Worm (Caenorhabditis elegans) whole organism, young adult: Measurements from ENCODE around the gene mat-3.
A peak's percentile ranks its signal among the peaks of the same experiment; 100 is the strongest.

Source experiments
- F22D6.2 ChIP-seq: sonication (generic microtip); optimal IDR thresholded peaks from 2 replicates; lab custom pipeline; 2016; ENCODE audit warnings: mild to moderate bottlenecking, missing genetic modification characterization, missing compliant biosample characterization
- F23B12.7 ChIP-seq: sonication (generic microtip); optimal IDR thresholded peaks from 2 replicates; lab custom pipeline; 2017; ENCODE audit warnings: missing genetic modification characterization, mild to moderate bottlenecking, missing compliant biosample characterization, antibody characterized with exemption, moderate library complexity; ENCODE audit not compliant: insufficient read depth
- F39B2.1 ChIP-seq: fragments of 200-800 bp; sonication (Bioruptor generic); IDR thresholded peaks from 2 replicates; pipeline ENCODE4 v1.3.6; 2022; ENCODE audit warnings: missing genetic modification reagents, missing genetic modification characterization, missing compliant biosample characterization
- T07F8.4 ChIP-seq: sonication (generic microtip); optimal IDR thresholded peaks from 2 replicates; lab custom pipeline; 2016; ENCODE audit warnings: mild to moderate bottlenecking, missing genetic modification characterization, moderate library complexity, missing compliant biosample characterization
- Y53G8AR.9 ChIP-seq: fragments of 200-800 bp; sonication (Bioruptor generic); conservative IDR thresholded peaks from 2 replicates; pipeline ENCODE4 v1.3.6; 2022; ENCODE audit warnings: missing genetic modification reagents, missing genetic modification characterization, missing compliant biosample characterization
- Y79H2A.3 ChIP-seq: fragments of 200-800 bp; sonication (Bioruptor generic); conservative IDR thresholded peaks from 2 replicates; pipeline ENCODE4 v1.3.6; 2022; ENCODE audit warnings: missing genetic modification reagents, missing genetic modification characterization, missing compliant biosample characterization
- akir-1 ChIP-seq: fragments of 200-800 bp; sonication (Bioruptor generic); optimal IDR thresholded peaks from 2 replicates; lab custom pipeline; 2018; ENCODE audit warnings: mild to moderate bottlenecking, missing genetic modification characterization, moderate library complexity, missing compliant biosample characterization
- ama-1 ChIP-seq, 3 experiments: fragments of 150-350 bp in 1 of 3; sonication (generic microtip) in 2 of 3; optimal IDR thresholded peaks; 2 replicates each; lab custom pipeline; 2014 to 2018; ENCODE audit warnings: missing biosample characterization in 2 of 3, missing genetic modification characterization in 2 of 3, missing genetic modification reagents in 2 of 3
- attf-5 ChIP-seq: fragments of 200-800 bp; sonication (Bioruptor generic); optimal IDR thresholded peaks from 2 replicates; lab custom pipeline; 2018; ENCODE audit warnings: mild to moderate bottlenecking, missing genetic modification characterization, missing compliant biosample characterization
- bed-2 ChIP-seq: fragments of 200-800 bp; sonication (Bioruptor generic); IDR thresholded peaks from 2 replicates; pipeline ENCODE4 v1.3.6; 2022; ENCODE audit warnings: missing genetic modification reagents, missing genetic modification characterization, missing compliant biosample characterization
- ceh-100 ChIP-seq: fragments of 200-800 bp; sonication (Bioruptor generic); IDR thresholded peaks from 2 replicates; pipeline ENCODE4 v1.3.6; 2022; ENCODE audit warnings: missing genetic modification reagents, missing genetic modification characterization, missing compliant biosample characterization
- ceh-27 ChIP-seq: fragments of 200-800 bp; sonication (Bioruptor generic); optimal IDR thresholded peaks from 2 replicates; lab custom pipeline; 2018; ENCODE audit warnings: mild to moderate bottlenecking, missing genetic modification characterization, moderate library complexity, missing compliant biosample characterization
- ceh-79 ChIP-seq: sonication (generic microtip); optimal IDR thresholded peaks from 2 replicates; lab custom pipeline; 2017; ENCODE audit warnings: mild to moderate bottlenecking, missing genetic modification characterization, missing compliant biosample characterization
- dpl-1 ChIP-seq: fragments of 150-350 bp; optimal IDR thresholded peaks from 2 replicates; lab custom pipeline; 2014; ENCODE audit warnings: missing biosample characterization, missing genetic modification reagents, missing genetic modification characterization
- fkh-3 ChIP-seq: sonication (generic microtip); optimal IDR thresholded peaks from 2 replicates; lab custom pipeline; 2016; ENCODE audit warnings: mild to moderate bottlenecking, missing genetic modification characterization, missing compliant biosample characterization
- hlh-12 ChIP-seq: sonication (generic microtip); optimal IDR thresholded peaks from 2 replicates; lab custom pipeline; 2016; ENCODE audit warnings: missing genetic modification characterization, missing compliant biosample characterization
- hmg-1.2 ChIP-seq: fragments of 200-800 bp; sonication (Bioruptor generic); IDR thresholded peaks from 2 replicates; pipeline ENCODE4 v1.3.6; 2022; ENCODE audit warnings: missing genetic modification reagents, missing genetic modification characterization, missing compliant biosample characterization
- hrde-1 ChIP-seq: sonication (generic microtip); optimal IDR thresholded peaks from 2 replicates; lab custom pipeline; 2016; ENCODE audit warnings: missing genetic modification characterization, mild to moderate bottlenecking, missing compliant biosample characterization, moderate library complexity, missing genotype, missing genetic modification reagents, borderline replicate concordance
- hsf-1 ChIP-seq: fragments of 200-800 bp; sonication (Bioruptor generic); IDR thresholded peaks from 2 replicates; pipeline ENCODE4 v1.3.6; 2022; ENCODE audit warnings: missing genetic modification reagents, missing genetic modification characterization, missing compliant biosample characterization
- lag-1 ChIP-seq: fragments of 200-800 bp; sonication (Bioruptor generic); IDR thresholded peaks from 2 replicates; pipeline ENCODE4 v1.3.6; 2022; ENCODE audit warnings: missing genetic modification reagents, missing genetic modification characterization, missing compliant biosample characterization
- let-607 ChIP-seq, 2 experiments: fragments of 200-800 bp in 1 of 2; sonication (Bioruptor generic) in 1 of 2; sonication (generic microtip) in 1 of 2; optimal IDR thresholded peaks; 2 replicates each; lab custom pipeline; 2016 to 2018; ENCODE audit warnings: mild to moderate bottlenecking in 2 of 2, missing compliant biosample characterization in 2 of 2, missing genetic modification characterization in 2 of 2, moderate library complexity in 2 of 2, missing genotype in 1 of 2
- lir-1 ChIP-seq: fragments of 200-800 bp; sonication (Bioruptor generic); conservative IDR thresholded peaks from 2 replicates; pipeline ENCODE4 v1.3.6; 2022; ENCODE audit warnings: missing genetic modification reagents, missing genetic modification characterization, missing compliant biosample characterization
- lsy-27 ChIP-seq: sonication (generic microtip); optimal IDR thresholded peaks from 2 replicates; lab custom pipeline; 2017; ENCODE audit warnings: missing genetic modification characterization, mild to moderate bottlenecking, missing compliant biosample characterization, antibody characterized with exemption, missing genotype, borderline replicate concordance; ENCODE audit not compliant: insufficient read depth
- madf-6 ChIP-seq: fragments of 200-800 bp; sonication (Bioruptor generic); IDR thresholded peaks from 2 replicates; pipeline ENCODE4 v1.3.6; 2022; ENCODE audit warnings: missing genetic modification reagents, missing genetic modification characterization, missing compliant biosample characterization
- mes-4 ChIP-seq: sonication (generic microtip); optimal IDR thresholded peaks from 2 replicates; lab custom pipeline; 2016; ENCODE audit warnings: missing genotype, missing genetic modification characterization, missing compliant biosample characterization
- nfyb-1 ChIP-seq: fragments of 200-800 bp; sonication (Bioruptor generic); IDR thresholded peaks from 2 replicates; pipeline ENCODE4 v1.3.6; 2022; ENCODE audit warnings: missing genetic modification reagents, missing genetic modification characterization, missing compliant biosample characterization
- nhr-27 ChIP-seq: fragments of 200-800 bp; sonication (Bioruptor generic); optimal IDR thresholded peaks from 2 replicates; lab custom pipeline; 2018; ENCODE audit warnings: mild to moderate bottlenecking, missing genetic modification characterization, moderate library complexity, missing compliant biosample characterization
- rec-8 ChIP-seq, 2 experiments: sonication (generic microtip); optimal IDR thresholded peaks; 2 replicates each; lab custom pipeline; 2016; ENCODE audit warnings: mild to moderate bottlenecking in 2 of 2, missing genetic modification characterization in 2 of 2, missing genetic modification reagents in 2 of 2, missing genotype in 2 of 2, missing biosample characterization in 1 of 2, missing compliant biosample characterization in 1 of 2, moderate library complexity in 1 of 2
- snpc-1.3 ChIP-seq: sonication (generic microtip); optimal IDR thresholded peaks from 2 replicates; lab custom pipeline; 2017; ENCODE audit warnings: missing genetic modification characterization, mild to moderate bottlenecking, missing compliant biosample characterization, antibody characterized with exemption, moderate library complexity, missing genotype, missing genetic modification reagents; ENCODE audit not compliant: insufficient read depth
- snpc-3.4 ChIP-seq: sonication (generic microtip); optimal IDR thresholded peaks from 2 replicates; lab custom pipeline; 2017; ENCODE audit warnings: missing genetic modification characterization, mild to moderate bottlenecking, missing compliant biosample characterization, antibody characterized with exemption, moderate library complexity, missing genotype, missing genetic modification reagents
- snpc-4 ChIP-seq, 5 experiments: fragments of 150-350 bp in 1 of 5; sonication (generic microtip) in 4 of 5; optimal IDR thresholded peaks; 2 replicates each; lab custom pipeline; 2014 to 2018; ENCODE audit warnings: missing genetic modification characterization in 5 of 5, missing biosample characterization in 3 of 5, antibody characterized with exemption in 2 of 5, mild to moderate bottlenecking in 2 of 5, missing compliant biosample characterization in 2 of 5, missing genotype in 2 of 5, moderate library complexity in 2 of 5, missing genetic modification reagents in 1 of 5
- unc-130 ChIP-seq: sonication (generic microtip); optimal IDR thresholded peaks from 2 replicates; lab custom pipeline; 2016; ENCODE audit warnings: missing genetic modification reagents, missing genetic modification characterization, missing compliant biosample characterization
- zim-3 ChIP-seq: sonication (generic microtip); optimal IDR thresholded peaks from 2 replicates; lab custom pipeline; 2017; ENCODE audit warnings: mild to moderate bottlenecking, missing genetic modification characterization, moderate library complexity, missing compliant biosample characterization
- ztf-18 ChIP-seq: sonication (generic microtip); optimal IDR thresholded peaks from 2 replicates; lab custom pipeline; 2016; ENCODE audit warnings: missing genotype, mild to moderate bottlenecking, missing genetic modification characterization, missing compliant biosample characterization
- ztf-26 ChIP-seq: sonication (generic microtip); optimal IDR thresholded peaks from 2 replicates; lab custom pipeline; 2017; ENCODE audit warnings: missing genetic modification characterization, missing compliant biosample characterization
- ztf-28 ChIP-seq: fragments of 200-800 bp; sonication (Bioruptor generic); IDR thresholded peaks from 2 replicates; pipeline ENCODE4 v1.3.6; 2022; ENCODE audit warnings: missing genetic modification reagents, missing genetic modification characterization, missing compliant biosample characterization
- ztf-3 ChIP-seq: fragments of 200-800 bp; sonication (Bioruptor generic); optimal IDR thresholded peaks from 2 replicates; lab custom pipeline; 2018; ENCODE audit warnings: mild to moderate bottlenecking, missing genetic modification characterization, missing compliant biosample characterization
- ztf-6 ChIP-seq: fragments of 200-800 bp; sonication (Bioruptor generic); IDR thresholded peaks from 2 replicates; pipeline ENCODE4 v1.3.6; 2022; ENCODE audit warnings: missing genetic modification reagents, missing genetic modification characterization, missing compliant biosample characterization

The mat-3 gene

ce11 chrIII:439926-440325 lies 35.3 kb upstream of the mat-3 start, which contains the start of gene affl-1:
Gene affl-1 (plus strand): TSS chrIII:440226.
- no peak for TF ChIP-seq ceh-79 (tag; lab: Kevin White, UChicago)
- TF ChIP-seq mes-4 (tag; lab: Kevin White, UChicago), result no peak
- TF ChIP-seq ceh-27 (GFP tag; lab: Kevin White, UChicago), result no peak
- no peak for TF ChIP-seq hsf-1
- TF ChIP-seq lsy-27, result no peak
- TF ChIP-seq attf-5 (GFP tag; lab: Kevin White, UChicago), result no peak
- no peak for TF ChIP-seq zim-3 (tag; lab: Kevin White, UChicago)
- no peak for TF ChIP-seq rec-8 (tag; optimal IDR thresholded peaks at IDR 0.05; lab: Kevin White, UChicago)
- TF ChIP-seq ztf-28, result no peak

- TF ChIP-seq dpl-1 (GFP tag; lab: Kevin White, UChicago) (no peak), Y79H2A.3 (GFP tag; lab: Robert Waterston, UW) (no peak), lsy-27 (no peak), ztf-6 (no peak), F22D6.2 (tag; lab: Kevin White, UChicago) (no peak), ztf-26 (tag; lab: Kevin White, UChicago) (no peak), lag-1 (GFP tag; lab: Robert Waterston, UW) (no peak), nhr-27 (tag; lab: Kevin White, UChicago) (no peak), snpc-4 (GFP tag; optimal IDR thresholded peaks at IDR 0.05; lab: Kevin White, UChicago) (no peak), snpc-4 (tag; optimal IDR thresholded peaks at IDR 0.05; lab: Kevin White, UChicago) (no peak), nfyb-1 (GFP tag; lab: Robert Waterston, UW) (no peak), F23B12.7 (tag; lab: Kevin White, UChicago) (no peak), ztf-18 (tag; lab: Kevin White, UChicago) (no peak), hrde-1 (no peak), snpc-1.3 (tag; lab: Kevin White, UChicago) (no peak), unc-130 (GFP tag; lab: Kevin White, UChicago) (no peak), let-607 (tag; optimal IDR thresholded peaks at IDR 0.05; lab: Kevin White, UChicago) (no peak)
Measured at ce11 chrIII:444101-444500, 31.2 kb upstream of the mat-3 start, which contains the start of gene Y55B1BR.8. Gene Y55B1BR.8 (plus strand): TSS chrIII:444401.

ce11 chrIII:445515-445914 lies 29.7 kb upstream of the mat-3 start:
- peak; percentile 56; the same call in 1 of the 2 replicates for TF ChIP-seq lir-1 (GFP tag; lab: Robert Waterston, UW)
- TF ChIP-seq ztf-3, result peak; percentile 59
- TF ChIP-seq akir-1 (GFP tag; lab: Kevin White, UChicago), result peak; percentile 66
- TF ChIP-seq ceh-27 (GFP tag; lab: Kevin White, UChicago), result peak; percentile 39
- peak; percentile 22 for TF ChIP-seq hmg-1.2 (GFP tag; lab: Robert Waterston, UW)
- TF ChIP-seq, all 124 proteins: peak for 5; not testable (repeated sequence) for 119

ce11 chrIII:446860-447259 lies 28.4 kb upstream of the mat-3 start:
- TF ChIP-seq T07F8.4, result no peak
- TF ChIP-seq nhr-27 (tag; lab: Kevin White, UChicago), result no peak
- TF ChIP-seq Y53G8AR.9 (GFP tag; lab: Robert Waterston, UW), result no peak
- TF ChIP-seq ceh-79 (tag; lab: Kevin White, UChicago), result no peak
- no peak for TF ChIP-seq madf-6 (GFP tag; lab: Robert Waterston, UW)
- TF ChIP-seq unc-130 (GFP tag; lab: Kevin White, UChicago), result no peak
- TF ChIP-seq ceh-100, result no peak
- no peak for TF ChIP-seq bed-2 (GFP tag; lab: Robert Waterston, UW)
- TF ChIP-seq fkh-3 (tag; lab: Kevin White, UChicago), result no peak
- no peak for TF ChIP-seq Y79H2A.3 (GFP tag; lab: Robert Waterston, UW)
- no peak for TF ChIP-seq F39B2.1 (GFP tag; lab: Robert Waterston, UW)
- no peak for TF ChIP-seq hlh-12 (tag; lab: Kevin White, UChicago)
- TF ChIP-seq snpc-3.4 (tag; lab: Kevin White, UChicago), result no peak
- no peak for TF ChIP-seq ama-1 (optimal IDR thresholded peaks at IDR 0.05; lab: Kevin White, UChicago)
- no peak for TF ChIP-seq ama-1 (GFP tag; optimal IDR thresholded peaks at IDR 0.05; lab: Kevin White, UChicago)
